Worm (Caenorhabditis elegans) whole organism, L4 larva: Measurements from ENCODE around the gene srw-84.

Source experiments
- D1046.2 ChIP-seq: fragments of 200-800 bp; sonication (Bioruptor generic); IDR thresholded peaks from 2 replicates; pipeline ENCODE4 v1.3.6; 2022; ENCODE audit warnings: missing genetic modification characterization, missing compliant biosample characterization
- Y5F2A.4 ChIP-seq: fragments of 200-800 bp; sonication (Bioruptor generic); optimal IDR thresholded peaks from 2 replicates; lab custom pipeline; 2018; ENCODE audit warnings: mild to moderate bottlenecking, missing genetic modification characterization, missing compliant biosample characterization
- jun-1 ChIP-seq: fragments of 150-350 bp; optimal IDR thresholded peaks from 2 replicates; lab custom pipeline; 2014; ENCODE audit warnings: missing biosample characterization, missing genetic modification reagents, missing genetic modification characterization
- mep-1 ChIP-seq: fragments of 150-350 bp; sonication (generic microtip); optimal IDR thresholded peaks from 3 replicates; lab custom pipeline; 2014; ENCODE audit warnings: missing biosample characterization, missing genetic modification characterization
- nhr-11 ChIP-seq: fragments of 150-350 bp; optimal IDR thresholded peaks from 2 replicates; lab custom pipeline; 2014; ENCODE audit warnings: missing biosample characterization, missing genetic modification characterization
- pha-4 ChIP-seq, 2 experiments: fragments of 150-350 bp in 1 of 2; fragments of 200-800 bp in 1 of 2; sonication (Bioruptor generic) in 1 of 2; IDR thresholded peaks in 1 of 2; optimal IDR thresholded peaks in 1 of 2; 2 replicates each; pipeline versions ENCODE4 v1.3.6 to Lab custom; 2014 to 2022; ENCODE audit warnings: missing genetic modification characterization in 2 of 2, missing genetic modification reagents in 2 of 2, missing biosample characterization in 1 of 2, missing compliant biosample characterization in 1 of 2
- pqm-1 ChIP-seq: sonication (generic microtip); optimal IDR thresholded peaks from 2 replicates; lab custom pipeline; 2017; ENCODE audit warnings: missing biosample characterization, missing genetic modification characterization
- sdz-12 ChIP-seq: fragments of 200-800 bp; sonication (Bioruptor generic); optimal IDR thresholded peaks from 2 replicates; lab custom pipeline; 2018; ENCODE audit warnings: mild to moderate bottlenecking, missing genetic modification characterization, missing compliant biosample characterization
- zip-11 ChIP-seq: fragments of 200-800 bp; sonication (Bioruptor generic); IDR thresholded peaks from 2 replicates; pipeline ENCODE4 v1.3.6; 2022; ENCODE audit warnings: missing genetic modification characterization, missing compliant biosample characterization

ce11 chrV:19410663-19411062 is 29.6 kb downstream of the srw-84 start, which contains the start of gene C25F9.5:
- TF ChIP-seq jun-1 (tag; lab: Kevin White, UChicago): no peak
- peak; percentile 87 for TF ChIP-seq pqm-1
- TF ChIP-seq Y5F2A.4: no peak
- TF ChIP-seq mep-1: no peak
- no peak for TF ChIP-seq pha-4 (GFP tag; IDR thresholded peaks at IDR 0.05; lab: Robert Waterston, UW)
- no peak for TF ChIP-seq pha-4 (tag; optimal IDR thresholded peaks at IDR 0.05; lab: Kevin White, UChicago)
- no peak for TF ChIP-seq sdz-12
- TF ChIP-seq nhr-11 (tag; lab: Kevin White, UChicago): no peak
- no peak for TF ChIP-seq D1046.2 (GFP tag; lab: Robert Waterston, UW)
- TF ChIP-seq zip-11: no peak
